Worm (Caenorhabditis elegans): ENCODE data around the gene ltah-1.1.

DNA sequence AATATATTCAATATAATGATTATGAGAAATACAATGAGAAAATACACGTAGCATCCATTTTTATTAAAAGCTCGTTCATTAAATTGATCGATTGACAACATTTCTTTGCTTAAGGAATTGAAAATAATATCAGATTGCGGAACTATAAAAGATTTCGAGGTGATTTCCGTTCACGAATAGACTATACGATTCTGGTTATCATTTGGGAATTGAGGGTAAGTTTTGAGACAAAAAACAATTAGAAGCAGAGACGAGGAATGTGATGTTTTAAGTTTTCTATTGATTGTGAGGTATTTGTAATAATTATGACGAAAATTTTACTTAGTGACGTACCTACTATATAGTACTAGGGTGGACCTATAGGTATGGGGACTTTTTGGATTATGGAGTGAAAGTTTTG is 40.6 kb upstream of the ltah-1.1 start, which contains the start of gene sre-19:
- TF ChIP-seq flt-1 (GFP tag; IDR thresholded peaks at IDR 0.05) (no peak), cog-1 (tag; optimal IDR thresholded peaks at IDR 0.05) (no peak), ref-1 (GFP tag; conservative IDR thresholded peaks at IDR 0.05) (no peak), T22C8.4 (GFP tag; IDR thresholded peaks at IDR 0.05) (no peak), ztf-29 (GFP tag; IDR thresholded peaks at IDR 0.05) (no peak), ztf-23 (GFP tag; IDR thresholded peaks at IDR 0.05) (no peak), klf-2 (GFP tag; conservative IDR thresholded peaks at IDR 0.05) (no peak), med-1 (GFP tag; optimal IDR thresholded peaks at IDR 0.05; ENCODE audit: insufficient read depth) (no peak)
